Worm (Caenorhabditis elegans): ENCODE data around the gene Y51H7C.13.

DNA sequence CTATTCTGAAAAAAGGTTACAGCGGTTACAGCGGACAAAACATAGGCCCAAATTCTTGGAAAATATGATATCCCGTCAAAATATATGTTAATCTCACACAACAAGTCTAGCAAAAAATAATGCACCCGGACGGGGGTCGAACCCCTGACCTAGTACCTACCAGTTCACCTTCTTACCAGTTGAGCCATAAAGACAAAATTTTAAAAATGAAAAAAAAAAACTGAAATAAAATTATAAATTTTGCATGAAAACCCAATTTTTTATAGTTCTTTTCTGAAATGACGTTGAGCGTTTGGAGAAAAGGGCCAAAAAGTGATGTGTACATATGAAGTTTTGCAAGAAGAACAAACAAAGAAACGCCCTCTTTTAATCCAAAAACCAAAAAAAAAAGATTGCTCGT lies 16.1 kb upstream of the Y51H7C.13 start:
- TF ChIP-seq unc-62 (GFP tag; optimal IDR thresholded peaks at IDR 0.05) (no peak), nhr-237 (tag; optimal IDR thresholded peaks at IDR 0.05) (no peak), nhr-76 (tag; optimal IDR thresholded peaks at IDR 0.05) (no peak), snpc-4 (tag; optimal IDR thresholded peaks at IDR 0.05) (no peak), ceh-43 (GFP tag; optimal IDR thresholded peaks at IDR 0.05) (no peak)

All from whole organism, mixed stage, embryonic.